Fruit fly (Drosophila melanogaster): Measurements from ENCODE around the gene CG42692.
A peak's percentile ranks its signal among the peaks of the same experiment; 100 is the strongest.

The CG42692 gene

DNA sequence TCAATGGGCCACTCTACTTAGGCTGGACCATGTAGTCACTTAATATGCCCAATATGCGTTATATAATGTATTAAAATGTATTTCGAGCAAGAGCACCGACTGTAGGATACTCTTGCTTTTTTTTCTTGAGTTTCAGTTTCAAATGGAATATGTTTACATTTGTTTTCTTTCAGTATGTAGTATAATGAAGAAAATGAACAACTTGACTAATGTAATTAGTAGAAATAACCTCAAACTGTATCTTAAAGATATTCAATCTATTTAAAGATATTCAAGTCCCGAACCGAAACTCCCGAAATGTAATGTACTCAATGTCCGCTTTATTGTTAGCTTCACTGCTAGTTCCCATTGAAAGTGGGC is 16.8 kb downstream of the CG42692 start (continued):
- TF ChIP-seq pb (GFP tag; optimal IDR thresholded peaks at IDR 0.05): no peak
- TF ChIP-seq CG12659 (GFP tag; optimal IDR thresholded peaks at IDR 0.05): peak; percentile 14
- TF ChIP-seq emc (GFP tag; optimal IDR thresholded peaks at IDR 0.05): no peak
- no peak for TF ChIP-seq CG16813 (GFP tag; IDR thresholded peaks at IDR 0.05; ENCODE audit: partially characterized antibody)
- no peak for TF ChIP-seq Mad (GFP tag; optimal IDR thresholded peaks at IDR 0.05)
- TF ChIP-seq disco-r (GFP tag; optimal IDR thresholded peaks at IDR 0.05): no peak
- no peak for TF ChIP-seq CG8359 (GFP tag; optimal IDR thresholded peaks at IDR 0.05; ENCODE audit: borderline replicate concordance)
- no peak for TF ChIP-seq Sox100B (GFP tag; optimal IDR thresholded peaks at IDR 0.05)
- TF ChIP-seq Lim3 (GFP tag; IDR thresholded peaks at IDR 0.05): no peak
- no peak for TF ChIP-seq kah (GFP tag; optimal IDR thresholded peaks at IDR 0.05)
- TF ChIP-seq knrl (GFP tag; IDR thresholded peaks at IDR 0.05; ENCODE audit: partially characterized antibody): no peak
- no peak for TF ChIP-seq Ada2b (GFP tag; IDR thresholded peaks at IDR 0.05)
- no peak for TF ChIP-seq h (optimal IDR thresholded peaks at IDR 0.05)
- peak; percentile 38 for TF ChIP-seq Blimp-1 (GFP tag; optimal IDR thresholded peaks at IDR 0.05)
- TF ChIP-seq CG18619 (GFP tag; optimal IDR thresholded peaks at IDR 0.05): no peak
- TF ChIP-seq CG11456 (GFP tag; IDR thresholded peaks at IDR 0.05): no peak
- TF ChIP-seq Side (GFP tag; optimal IDR thresholded peaks at IDR 0.05): no peak
- TF ChIP-seq CG6791 (GFP tag; IDR thresholded peaks at IDR 0.05; ENCODE audit: partially characterized antibody): no peak
- no peak for TF ChIP-seq danr (GFP tag; IDR thresholded peaks at IDR 0.05)
- no peak for TF ChIP-seq hth (optimal IDR thresholded peaks at IDR 0.05)
- TF ChIP-seq CG15514 (GFP tag; optimal IDR thresholded peaks at IDR 0.05): no peak
- no peak for TF ChIP-seq Nf-YA (GFP tag; IDR thresholded peaks at IDR 0.05)
- no peak for TF ChIP-seq CG9609 (GFP tag; optimal IDR thresholded peaks at IDR 0.05)
- peak; percentile 65 for TF ChIP-seq dmrt99B (tag; optimal IDR thresholded peaks at IDR 0.05)
- TF ChIP-seq gsb-n (tag; optimal IDR thresholded peaks at IDR 0.05): no peak
- TF ChIP-seq kni (GFP tag; optimal IDR thresholded peaks at IDR 0.05): no peak
- TF ChIP-seq tup (GFP tag; optimal IDR thresholded peaks at IDR 0.05): no peak
- TF ChIP-seq trh (GFP tag; optimal IDR thresholded peaks at IDR 0.05): no peak
- no peak for TF ChIP-seq nerfin-1 (tag; optimal IDR thresholded peaks at IDR 0.05)
- no peak for TF ChIP-seq luna (GFP tag; optimal IDR thresholded peaks at IDR 0.05)
- no peak for TF ChIP-seq fd64A (GFP tag; optimal IDR thresholded peaks at IDR 0.05)
- no peak for TF ChIP-seq run (tag; optimal IDR thresholded peaks at IDR 0.05)
- TF ChIP-seq CG4424 (GFP tag; optimal IDR thresholded peaks at IDR 0.05): peak; percentile 27
- no peak for TF ChIP-seq zen2 (GFP tag; IDR thresholded peaks at IDR 0.05; ENCODE audit: partially characterized antibody)
- no peak for TF ChIP-seq CG12299 (tag; optimal IDR thresholded peaks at IDR 0.05)
- TF ChIP-seq zf30C (GFP tag; optimal IDR thresholded peaks at IDR 0.05): no peak
- TF ChIP-seq CG2129 (GFP tag; IDR thresholded peaks at IDR 0.05; ENCODE audit: partially characterized antibody): no peak
- TF ChIP-seq NC2β (GFP tag; optimal IDR thresholded peaks at IDR 0.05): no peak
- TF ChIP-seq z (GFP tag; IDR thresholded peaks at IDR 0.05): no peak
- no peak for TF ChIP-seq abd-A (tag; optimal IDR thresholded peaks at IDR 0.05)
- TF ChIP-seq CG6254 (GFP tag; optimal IDR thresholded peaks at IDR 0.05): no peak
- TF ChIP-seq Awh (GFP tag; IDR thresholded peaks at IDR 0.05): 0 out of 2 replicates have a peak, but pooled peaks have one; percentile 5
- TF ChIP-seq Nf-YC (tag; optimal IDR thresholded peaks at IDR 0.05): no peak
- no peak for TF ChIP-seq fd3F (GFP tag; optimal IDR thresholded peaks at IDR 0.05)
- no peak for TF ChIP-seq Dll (GFP tag; IDR thresholded peaks at IDR 0.05; ENCODE audit: partially characterized antibody)
- no peak; the same call in 2 of the 3 replicates for TF ChIP-seq ken (GFP tag; IDR thresholded peaks at IDR 0.05)
- TF ChIP-seq CG12236 (GFP tag; optimal IDR thresholded peaks at IDR 0.05): no peak
- no peak for TF ChIP-seq CG2202 (tag; optimal IDR thresholded peaks at IDR 0.05)
- no peak for TF ChIP-seq da (GFP tag; optimal IDR thresholded peaks at IDR 0.05)
- TF ChIP-seq HLH54F (GFP tag; optimal IDR thresholded peaks at IDR 0.05): no peak
- TF ChIP-seq stwl (tag; optimal IDR thresholded peaks at IDR 0.05): no peak
- TF ChIP-seq Lpt (GFP tag; optimal IDR thresholded peaks at IDR 0.05): no peak
